Worm (Caenorhabditis elegans) whole organism, L4 larva: ENCODE results near the gene srxa-5.

Source experiments
- ama-1 ChIP-seq: fragments of 150-350 bp; optimal IDR thresholded peaks from 2 replicates; lab custom pipeline; 2014; ENCODE audit warnings: inconsistent platforms, mixed read lengths
- ceh-82 ChIP-seq: sonication (generic microtip); optimal IDR thresholded peaks from 2 replicates; lab custom pipeline; 2017; ENCODE audit warnings: missing biosample characterization, missing genetic modification characterization
- duxl-1 ChIP-seq: sonication (generic microtip); optimal IDR thresholded peaks from 2 replicates; lab custom pipeline; 2016; ENCODE audit warnings: mild to moderate bottlenecking, missing genetic modification characterization, moderate library complexity, missing compliant biosample characterization; ENCODE audit not compliant: poor library complexity
- dve-1 ChIP-seq: sonication (generic microtip); optimal IDR thresholded peaks from 2 replicates; lab custom pipeline; 2017; ENCODE audit warnings: antibody characterized with exemption, mild to moderate bottlenecking, missing genetic modification characterization, missing compliant biosample characterization; ENCODE audit not compliant: insufficient read depth
- egl-27 ChIP-seq: sonication (generic microtip); optimal IDR thresholded peaks from 3 replicates; lab custom pipeline; 2017; ENCODE audit warnings: missing biosample characterization, missing genetic modification reagents, missing genetic modification characterization
- fkh-10 ChIP-seq: fragments of 150-350 bp; optimal IDR thresholded peaks from 2 replicates; lab custom pipeline; 2014; ENCODE audit warnings: missing biosample characterization, missing genetic modification reagents, missing genetic modification characterization
- nhr-28 ChIP-seq: fragments of 150-350 bp; optimal IDR thresholded peaks from 2 replicates; lab custom pipeline; 2014; ENCODE audit warnings: missing biosample characterization, missing genetic modification characterization
- nhr-76 ChIP-seq: fragments of 150-350 bp; optimal IDR thresholded peaks from 2 replicates; lab custom pipeline; 2014; ENCODE audit warnings: missing biosample characterization, missing genetic modification characterization
- unc-130 ChIP-seq: sonication (generic microtip); optimal IDR thresholded peaks from 2 replicates; lab custom pipeline; 2016; ENCODE audit warnings: missing genetic modification reagents, missing genetic modification characterization, missing compliant biosample characterization
- zip-2 ChIP-seq: fragments of 150-350 bp; optimal IDR thresholded peaks from 2 replicates; lab custom pipeline; 2014; ENCODE audit warnings: missing biosample characterization, missing genetic modification characterization

DNA sequence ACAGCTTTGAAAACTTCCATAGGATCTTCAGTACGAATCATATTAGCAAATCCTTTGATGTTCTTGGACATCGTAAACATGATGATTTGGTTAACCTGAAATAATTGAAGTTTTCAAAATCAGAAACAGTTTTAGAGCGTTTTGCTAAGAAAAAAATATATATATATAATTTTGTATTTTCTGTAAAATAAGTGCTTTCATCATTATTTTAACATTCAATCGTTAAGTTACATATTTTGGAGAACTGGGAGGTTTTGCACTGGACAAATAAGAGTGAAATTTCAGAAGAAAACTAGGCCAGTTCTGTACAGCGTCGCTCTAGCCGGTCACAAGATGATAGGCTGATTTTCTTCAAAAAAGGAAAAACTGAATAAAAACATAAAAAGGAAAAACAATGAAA is 45.8 kb downstream of the srxa-5 start, which contains the start of gene F27B3.6:
- TF ChIP-seq zip-2 (tag; lab: Kevin White, UChicago) = no peak
- TF ChIP-seq duxl-1 (tag; lab: Kevin White, UChicago) = no peak
- no peak for TF ChIP-seq nhr-28 (tag; lab: Kevin White, UChicago)
- no peak for TF ChIP-seq ceh-82 (tag; lab: Kevin White, UChicago)
- TF ChIP-seq unc-130 (GFP tag; lab: Kevin White, UChicago) = no peak
- no peak for TF ChIP-seq dve-1 (tag; lab: Kevin White, UChicago)
- TF ChIP-seq ama-1 (lab: Kevin White, UChicago) = no peak
- no peak for TF ChIP-seq nhr-76 (tag; lab: Kevin White, UChicago)
- TF ChIP-seq fkh-10 (GFP tag; lab: Kevin White, UChicago) = no peak
- no peak for TF ChIP-seq egl-27
